Worm (Caenorhabditis elegans) whole organism, midembryonic: ENCODE measurements around the gene B0334.20.

Source experiments
- T22C8.4 ChIP-seq: fragments of 200-800 bp; sonication (Bioruptor generic); IDR thresholded peaks from 2 replicates; pipeline ENCODE4 v1.3.6; 2022; ENCODE audit warnings: missing genetic modification characterization, missing compliant biosample characterization
- cog-1 ChIP-seq: sonication (generic microtip); optimal IDR thresholded peaks from 2 replicates; lab custom pipeline; 2016; ENCODE audit warnings: missing genetic modification characterization, missing compliant biosample characterization
- flt-1 ChIP-seq: fragments of 200-800 bp; sonication (Bioruptor generic); IDR thresholded peaks from 2 replicates; pipeline ENCODE4 v1.3.6; 2022; ENCODE audit warnings: missing genetic modification characterization, missing compliant biosample characterization
- klf-2 ChIP-seq: fragments of 200-800 bp; sonication (Bioruptor generic); conservative IDR thresholded peaks from 2 replicates; pipeline ENCODE4 v1.3.6; 2022; ENCODE audit warnings: missing genetic modification reagents, missing genetic modification characterization, missing compliant biosample characterization
- med-1 ChIP-seq: sonication (generic microtip); optimal IDR thresholded peaks from 2 replicates; lab custom pipeline; 2017; ENCODE audit warnings: missing genetic modification characterization, mild to moderate bottlenecking, missing compliant biosample characterization, antibody characterized with exemption, missing genetic modification reagents; ENCODE audit not compliant: insufficient read depth
- tab-1 ChIP-seq: fragments of 200-800 bp; sonication (Bioruptor generic); IDR thresholded peaks from 2 replicates; pipeline ENCODE4 v1.3.6; 2022; ENCODE audit warnings: missing genetic modification characterization, missing compliant biosample characterization
- ztf-29 ChIP-seq: fragments of 200-800 bp; sonication (Bioruptor generic); IDR thresholded peaks from 2 replicates; pipeline ENCODE4 v1.3.6; 2022; ENCODE audit warnings: missing genetic modification reagents, missing genetic modification characterization, missing compliant biosample characterization

DNA sequence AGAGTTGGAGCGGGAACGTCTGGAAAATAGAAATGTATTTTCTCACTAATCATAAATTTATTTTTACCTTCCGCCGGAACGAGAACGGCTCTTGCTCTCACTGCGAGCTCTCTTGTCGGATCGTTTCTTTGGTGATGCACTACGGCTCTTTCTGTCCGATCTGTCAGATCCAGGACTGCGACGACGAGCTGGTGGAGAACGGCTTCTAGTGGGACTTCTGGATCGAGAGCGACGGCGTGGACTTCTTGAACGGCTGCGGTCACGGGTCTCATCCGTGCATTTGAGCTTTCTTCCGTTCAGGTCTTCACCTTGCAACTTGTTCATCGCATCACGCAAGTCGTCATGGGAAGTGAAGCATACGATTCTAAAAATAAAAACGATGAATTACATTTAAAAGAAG lies 48.5 kb downstream of the B0334.20 start:
- TF ChIP-seq cog-1 (tag; lab: Kevin White, UChicago) = no peak
- no peak for TF ChIP-seq flt-1
- no peak for TF ChIP-seq tab-1 (GFP tag; lab: Robert Waterston, UW)
- no peak for TF ChIP-seq med-1 (GFP tag; lab: Kevin White, UChicago)
- no peak for TF ChIP-seq klf-2 (GFP tag; lab: Robert Waterston, UW)
- no peak for TF ChIP-seq ztf-29
- no peak for TF ChIP-seq T22C8.4
